Worm (Caenorhabditis elegans) whole organism, L3 larva: ENCODE results near the gene sri-42.

ENCODE experiments used
- ZK546.5 ChIP-seq: sonication (generic microtip); optimal IDR thresholded peaks from 2 replicates; lab custom pipeline; 2017; ENCODE audit warnings: missing biosample characterization, missing genetic modification characterization
- aly-2 ChIP-seq: fragments of 150-350 bp; optimal IDR thresholded peaks from 2 replicates; lab custom pipeline; 2014; ENCODE audit warnings: missing biosample characterization, missing genetic modification characterization
- ceh-16 ChIP-seq: sonication (generic microtip); optimal IDR thresholded peaks from 2 replicates; lab custom pipeline; 2017; ENCODE audit warnings: missing biosample characterization, missing genetic modification characterization
- ceh-82 ChIP-seq: fragments of 150-350 bp; optimal IDR thresholded peaks from 2 replicates; lab custom pipeline; 2014; ENCODE audit warnings: missing biosample characterization, missing genetic modification characterization
- ceh-9 ChIP-seq: sonication (generic microtip); optimal IDR thresholded peaks from 2 replicates; lab custom pipeline; 2018; ENCODE audit warnings: missing biosample characterization, missing genetic modification characterization
- daf-12 ChIP-seq: fragments of 150-350 bp; optimal IDR thresholded peaks from 2 replicates; lab custom pipeline; 2014; ENCODE audit warnings: missing biosample characterization, missing genetic modification reagents, missing genetic modification characterization
- egl-5 ChIP-seq: fragments of 150-350 bp; optimal IDR thresholded peaks from 2 replicates; lab custom pipeline; 2017; ENCODE audit warnings: missing biosample characterization, missing genetic modification reagents, missing genetic modification characterization, inconsistent platforms
- elt-3 ChIP-seq, 3 experiments: fragments of 150-350 bp in 1 of 3; sonication (generic microtip) in 2 of 3; optimal IDR thresholded peaks; 2 replicates in 2 of 3; 4 replicates in 1 of 3; lab custom pipeline; 2014 to 2017; ENCODE audit warnings: missing biosample characterization in 3 of 3, missing genetic modification characterization in 3 of 3
- eor-1 ChIP-seq, 2 experiments: fragments of 150-350 bp; optimal IDR thresholded peaks; 2 replicates each; lab custom pipeline; 2014 to 2018; ENCODE audit warnings: missing biosample characterization in 2 of 2, missing genetic modification characterization in 2 of 2
- fkh-2 ChIP-seq: fragments of 150-350 bp; optimal IDR thresholded peaks from 2 replicates; lab custom pipeline; 2014; ENCODE audit warnings: missing biosample characterization, missing genetic modification reagents, missing genetic modification characterization
- jun-1 ChIP-seq: fragments of 150-350 bp; optimal IDR thresholded peaks from 2 replicates; lab custom pipeline; 2014; ENCODE audit warnings: missing biosample characterization, missing genetic modification reagents, missing genetic modification characterization
- lin-15B ChIP-seq: fragments of 150-350 bp; optimal IDR thresholded peaks from 2 replicates; lab custom pipeline; 2014; ENCODE audit warnings: missing biosample characterization, missing genetic modification characterization
- lin-39 ChIP-seq: fragments of 150-350 bp; optimal IDR thresholded peaks from 2 replicates; lab custom pipeline; 2018; ENCODE audit warnings: missing biosample characterization, missing genetic modification reagents, missing genetic modification characterization
- lsy-12 ChIP-seq: sonication (generic microtip); optimal IDR thresholded peaks from 2 replicates; lab custom pipeline; 2016; ENCODE audit warnings: mild to moderate bottlenecking, missing genetic modification characterization, missing compliant biosample characterization
- mdl-1 ChIP-seq: fragments of 150-350 bp; optimal IDR thresholded peaks from 2 replicates; lab custom pipeline; 2014; ENCODE audit warnings: missing biosample characterization, missing genetic modification characterization
- mml-1 ChIP-seq: fragments of 150-350 bp; sonication (generic microtip); optimal IDR thresholded peaks from 3 replicates; lab custom pipeline; 2014; ENCODE audit warnings: missing biosample characterization, missing genetic modification characterization
- nfya-1 ChIP-seq: sonication (generic microtip); optimal IDR thresholded peaks from 2 replicates; lab custom pipeline; 2017; ENCODE audit warnings: missing genetic modification characterization, mild to moderate bottlenecking, missing compliant biosample characterization, antibody characterized with exemption, moderate library complexity; ENCODE audit not compliant: insufficient read depth
- nhr-12 ChIP-seq: fragments of 150-350 bp; optimal IDR thresholded peaks from 2 replicates; lab custom pipeline; 2014; ENCODE audit warnings: missing biosample characterization, missing genetic modification characterization
- nhr-23 ChIP-seq: fragments of 150-350 bp; optimal IDR thresholded peaks from 2 replicates; lab custom pipeline; 2014; ENCODE audit warnings: missing biosample characterization, missing genetic modification reagents, missing genetic modification characterization
- nhr-237 ChIP-seq: fragments of 150-350 bp; optimal IDR thresholded peaks from 2 replicates; lab custom pipeline; 2014; ENCODE audit warnings: missing biosample characterization, missing genetic modification characterization
- nhr-25 ChIP-seq: sonication (generic microtip); optimal IDR thresholded peaks from 2 replicates; lab custom pipeline; 2017; ENCODE audit warnings: missing biosample characterization, missing genetic modification characterization
- nhr-28 ChIP-seq: fragments of 150-350 bp; optimal IDR thresholded peaks from 2 replicates; lab custom pipeline; 2014; ENCODE audit warnings: missing biosample characterization, missing genetic modification characterization
- nhr-43 ChIP-seq: sonication (generic microtip); optimal IDR thresholded peaks from 2 replicates; lab custom pipeline; 2016; ENCODE audit warnings: mild to moderate bottlenecking, missing genetic modification characterization, missing compliant biosample characterization; ENCODE audit not compliant: poor library complexity, severe bottlenecking
- nhr-76 ChIP-seq: fragments of 150-350 bp; sonication (generic microtip); optimal IDR thresholded peaks from 5 replicates; lab custom pipeline; 2014; ENCODE audit warnings: missing biosample characterization, missing genetic modification characterization
- nhr-77 ChIP-seq: fragments of 150-350 bp; optimal IDR thresholded peaks from 2 replicates; lab custom pipeline; 2014; ENCODE audit warnings: missing biosample characterization, missing genetic modification characterization
- pha-4 ChIP-seq: fragments of 150-350 bp; optimal IDR thresholded peaks from 2 replicates; lab custom pipeline; 2014; ENCODE audit warnings: missing biosample characterization, missing genetic modification reagents, missing genetic modification characterization
- pqm-1 ChIP-seq: fragments of 150-350 bp; optimal IDR thresholded peaks from 2 replicates; lab custom pipeline; 2017; ENCODE audit warnings: missing biosample characterization, missing genetic modification characterization, inconsistent platforms
- sea-2 ChIP-seq: fragments of 150-350 bp; sonication (generic microtip); optimal IDR thresholded peaks from 4 replicates; lab custom pipeline; 2014; ENCODE audit warnings: missing biosample characterization, missing genetic modification reagents, missing genetic modification characterization
- skn-1 ChIP-seq: fragments of 150-350 bp; optimal IDR thresholded peaks from 2 replicates; lab custom pipeline; 2014; ENCODE audit warnings: missing biosample characterization, missing genetic modification characterization
- tbx-2 ChIP-seq: sonication (generic microtip); optimal IDR thresholded peaks from 2 replicates; lab custom pipeline; 2016; ENCODE audit warnings: mild to moderate bottlenecking, missing genetic modification characterization, missing compliant biosample characterization
- unc-39 ChIP-seq: sonication (generic microtip); optimal IDR thresholded peaks from 4 replicates; lab custom pipeline; 2017; ENCODE audit warnings: missing biosample characterization, missing genetic modification characterization
- zag-1 ChIP-seq: fragments of 150-350 bp; optimal IDR thresholded peaks from 2 replicates; lab custom pipeline; 2014; ENCODE audit warnings: missing biosample characterization, missing genetic modification characterization
- ztf-11 ChIP-seq: fragments of 150-350 bp; optimal IDR thresholded peaks from 2 replicates; lab custom pipeline; 2014; ENCODE audit warnings: missing biosample characterization, missing genetic modification characterization

Gene sri-42

DNA sequence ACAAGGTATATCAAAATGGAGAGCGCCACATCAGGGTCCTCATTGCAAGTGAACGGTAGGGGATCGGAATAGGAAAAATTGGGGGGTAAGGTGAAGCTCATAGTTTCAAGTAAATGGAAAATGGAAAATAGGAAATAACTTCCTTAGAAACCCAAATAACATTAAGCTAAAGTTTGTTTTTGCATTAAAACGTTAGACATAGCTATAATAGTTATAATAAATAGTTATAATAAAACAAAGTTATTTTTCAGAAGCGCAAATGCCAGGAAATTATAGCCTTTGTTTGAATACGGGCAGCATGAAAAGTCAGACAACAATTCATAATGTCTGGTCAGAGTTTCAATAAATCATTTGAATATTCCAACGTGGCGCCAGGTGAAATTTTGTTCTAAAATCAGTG lies 42.2 kb downstream of the sri-42 start, which contains the start of gene srg-24:
Gene srg-24 (minus strand): TSS at position 101 of the 400 bp plus-strand sequence.
- TF ChIP-seq nhr-28 (no peak), ceh-16 (tag; lab: Kevin White, UChicago) (no peak), nhr-43 (tag; lab: Kevin White, UChicago) (no peak), nhr-23 (tag; lab: Kevin White, UChicago) (no peak), zag-1 (tag; lab: Kevin White, UChicago) (no peak), nhr-237 (no peak), mdl-1 (tag; lab: Kevin White, UChicago) (no peak)

DNA sequence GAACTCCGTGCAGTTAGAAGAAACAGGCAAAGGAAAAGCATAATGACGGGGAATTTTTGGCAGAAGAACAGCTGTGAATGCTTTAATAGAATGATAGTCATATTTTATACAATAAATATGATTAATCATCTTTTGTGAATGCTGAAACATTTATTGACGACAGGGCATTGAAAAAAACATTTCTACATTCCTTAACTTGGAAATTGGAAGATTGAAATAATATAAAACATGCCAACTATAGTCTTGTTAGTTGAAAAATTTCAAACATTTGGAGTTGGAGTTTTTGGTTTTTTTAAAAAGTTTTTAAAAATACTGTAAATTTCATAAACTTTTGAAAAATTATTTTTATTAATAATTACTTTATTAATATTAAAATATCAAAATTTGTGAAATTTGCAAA lies 45.9 kb downstream of the sri-42 start, which contains the start of gene Y25C1A.14:
Gene Y25C1A.14 (minus strand): TSS at position 101 of the 400 bp plus-strand sequence.
- TF ChIP-seq nhr-77 (tag; lab: Kevin White, UChicago): no peak
- no peak for TF ChIP-seq nhr-76
- no peak for TF ChIP-seq jun-1
- TF ChIP-seq sea-2 (GFP tag; lab: Kevin White, UChicago): no peak
- no peak for TF ChIP-seq pha-4 (tag; lab: Kevin White, UChicago)
- no peak for TF ChIP-seq pqm-1 (tag; lab: Kevin White, UChicago)
- no peak for TF ChIP-seq aly-2 (tag; lab: Kevin White, UChicago)
- no peak for TF ChIP-seq ceh-9
- TF ChIP-seq tbx-2 (tag; lab: Kevin White, UChicago): no peak
- TF ChIP-seq mml-1: no peak

DNA sequence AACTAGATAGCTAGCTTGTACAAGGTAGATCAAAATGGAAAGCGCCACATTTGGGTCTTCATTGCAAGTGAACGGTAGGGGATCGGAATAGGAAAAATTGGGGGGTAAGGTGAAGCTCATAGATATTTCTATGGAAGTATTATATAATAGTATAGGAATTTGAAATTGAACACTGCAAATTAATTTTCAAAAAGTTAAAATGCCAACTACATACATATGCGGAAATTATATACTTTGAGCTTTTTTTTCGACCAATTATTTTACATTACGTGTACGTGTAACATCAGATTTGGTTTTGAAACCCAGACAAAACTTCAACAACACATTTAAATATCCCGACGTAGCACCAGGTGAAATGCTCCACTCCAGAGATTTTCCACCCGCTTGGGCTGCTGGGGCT lies 46.7 kb downstream of the sri-42 start, which contains the start of gene srg-23:
Gene srg-23 (minus strand): TSS at position 101 of the 400 bp plus-strand sequence.
- no peak for TF ChIP-seq nhr-23 (tag; lab: Kevin White, UChicago)
- no peak for TF ChIP-seq unc-39 (tag; lab: Kevin White, UChicago)

DNA sequence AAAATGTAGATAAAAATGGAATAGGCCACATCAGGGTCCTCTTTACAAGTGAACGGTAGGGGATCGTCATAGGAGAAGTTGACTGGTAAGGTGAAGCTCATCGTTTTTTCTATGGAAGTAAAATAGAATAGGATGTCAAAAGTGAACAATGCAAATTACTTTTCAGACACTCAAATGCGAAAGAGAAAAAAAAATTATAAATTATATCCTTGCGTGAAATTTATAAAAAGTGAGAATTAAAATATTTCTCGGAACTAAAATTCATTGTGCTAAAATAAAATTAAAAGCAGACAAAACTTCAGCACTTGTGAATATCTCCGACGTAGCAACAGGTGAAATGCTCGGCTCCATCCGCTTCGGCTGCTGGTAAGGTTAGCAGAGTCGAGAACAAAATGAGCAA lies 49.4 kb downstream of the sri-42 start, which contains the start of gene srg-22:
Gene srg-22 (minus strand): TSS at position 101 of the 400 bp plus-strand sequence.
- TF ChIP-seq ceh-82: no peak
- no peak for TF ChIP-seq ZK546.5 (tag; lab: Kevin White, UChicago)
- TF ChIP-seq nhr-77 (tag; lab: Kevin White, UChicago): no peak
- no peak for TF ChIP-seq nfya-1
- no peak for TF ChIP-seq daf-12 (tag; lab: Kevin White, UChicago)
- no peak for TF ChIP-seq nhr-23 (tag; lab: Kevin White, UChicago)
- no peak for TF ChIP-seq lin-15B (tag; lab: Kevin White, UChicago)
- no peak for TF ChIP-seq ztf-11 (tag; lab: Kevin White, UChicago)

DNA sequence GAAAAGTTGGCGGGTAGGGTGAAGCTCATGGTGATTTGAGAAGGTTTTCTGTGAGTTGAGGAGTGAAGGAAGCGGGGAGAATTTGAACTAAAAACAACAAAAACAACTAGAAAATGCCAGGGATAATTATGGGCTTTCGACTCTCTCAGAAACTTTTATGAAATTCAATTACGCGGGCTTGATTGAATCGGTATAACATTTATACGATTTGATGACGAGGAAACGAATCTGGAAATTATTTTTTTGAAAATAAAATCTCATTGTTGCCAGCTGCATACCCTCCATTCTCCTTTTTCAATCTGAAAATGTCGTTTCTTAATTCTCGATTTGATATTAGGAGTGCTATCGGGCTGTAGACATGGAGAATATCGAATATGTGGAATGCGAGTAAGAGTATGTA lies 51.5 kb downstream of the sri-42 start, which contains the start of gene srg-21:
Gene srg-21 (minus strand): TSS at position 101 of the 400 bp plus-strand sequence.
- TF ChIP-seq elt-3 (tag; optimal IDR thresholded peaks at IDR 0.05; lab: Kevin White, UChicago) (no peak), nhr-237 (no peak), ceh-16 (tag; lab: Kevin White, UChicago) (no peak), nhr-25 (tag; lab: Kevin White, UChicago) (no peak), nhr-28 (no peak), lin-39 (tag; lab: Kevin White, UChicago) (no peak), egl-5 (no peak), ceh-9 (no peak), nhr-76 (no peak), lin-15B (tag; lab: Kevin White, UChicago) (no peak), pqm-1 (tag; lab: Kevin White, UChicago) (no peak), fkh-2 (no peak), lsy-12 (no peak), eor-1 (tag; optimal IDR thresholded peaks at IDR 0.05; lab: Kevin White, UChicago) (no peak), pha-4 (tag; lab: Kevin White, UChicago) (no peak), skn-1 (tag; lab: Kevin White, UChicago) (no peak), nhr-12 (tag; lab: Kevin White, UChicago) (no peak), jun-1 (no peak)
